Fruit fly (Drosophila melanogaster): Measurements from ENCODE around the gene Pdhb.

Pdhb gene

dm6 chr3R:29164930-29165693 is 52.2 kb downstream of the Pdhb start, which contains the start of gene CG11898:
Gene CG11898, plus strand, starts transcription at chr3R:29165643.
- no peak for TF ChIP-seq insv (optimal IDR thresholded peaks at IDR 0.05)
- no peak for TF ChIP-seq ttk (optimal IDR thresholded peaks at IDR 0.05)
- no peak for TF ChIP-seq Sin3A (optimal IDR thresholded peaks at IDR 0.05)
- no peak for TF ChIP-seq Myc (optimal IDR thresholded peaks at IDR 0.05)
- no peak for TF ChIP-seq h (optimal IDR thresholded peaks at IDR 0.05)
- TF ChIP-seq psq (optimal IDR thresholded peaks at IDR 0.05): no peak

Measured in Kc167 (cell line).